Worm (Caenorhabditis elegans) whole organism, young adult: ENCODE measurements around the gene Y44A6D.1.
A peak's percentile ranks its signal among the peaks of the same experiment; 100 is the strongest.

Source experiments
- B0261.1 ChIP-seq: sonication (generic microtip); optimal IDR thresholded peaks from 2 replicates; lab custom pipeline; 2016; ENCODE audit warnings: mild to moderate bottlenecking, missing genetic modification characterization, moderate library complexity, missing compliant biosample characterization
- C06A6.2 ChIP-seq: fragments of 200-800 bp; sonication (Bioruptor generic); conservative IDR thresholded peaks from 2 replicates; pipeline ENCODE4 v1.3.6; 2022; ENCODE audit warnings: missing genetic modification characterization, missing compliant biosample characterization
- C17E4.6 ChIP-seq: fragments of 200-800 bp; sonication (Bioruptor generic); IDR thresholded peaks from 2 replicates; pipeline ENCODE4 v1.3.6; 2022; ENCODE audit warnings: missing genetic modification reagents, missing genetic modification characterization, missing compliant biosample characterization
- F22D6.2 ChIP-seq: sonication (generic microtip); optimal IDR thresholded peaks from 2 replicates; lab custom pipeline; 2016; ENCODE audit warnings: mild to moderate bottlenecking, missing genetic modification characterization, missing compliant biosample characterization
- F37B4.10 ChIP-seq: fragments of 200-800 bp; sonication (Bioruptor generic); IDR thresholded peaks from 2 replicates; pipeline ENCODE4 v1.3.6; 2022; ENCODE audit warnings: missing genetic modification characterization, missing compliant biosample characterization
- F52B5.7 ChIP-seq: sonication (generic microtip); optimal IDR thresholded peaks from 2 replicates; lab custom pipeline; 2016; ENCODE audit warnings: mild to moderate bottlenecking, missing genetic modification characterization, missing compliant biosample characterization
- K11D2.4 ChIP-seq: fragments of 200-800 bp; sonication (Bioruptor generic); IDR thresholded peaks from 2 replicates; pipeline ENCODE4 v1.3.6; 2022; ENCODE audit warnings: missing genetic modification reagents, missing genetic modification characterization, missing compliant biosample characterization
- T26A5.8 ChIP-seq: sonication (generic microtip); optimal IDR thresholded peaks from 2 replicates; lab custom pipeline; 2016; ENCODE audit warnings: missing genetic modification characterization, missing compliant biosample characterization
- Y67H2A.10 ChIP-seq: fragments of 200-800 bp; sonication (Bioruptor generic); conservative IDR thresholded peaks from 2 replicates; pipeline ENCODE4 v1.3.6; 2022; ENCODE audit warnings: missing genetic modification reagents, missing genetic modification characterization, missing compliant biosample characterization
- Y95B8A.8 ChIP-seq: fragments of 200-800 bp; sonication (Bioruptor generic); IDR thresholded peaks from 2 replicates; pipeline ENCODE4 v1.3.6; 2022; ENCODE audit warnings: missing genetic modification reagents, missing genetic modification characterization, missing compliant biosample characterization
- ZK185.1 ChIP-seq: sonication (generic microtip); optimal IDR thresholded peaks from 2 replicates; lab custom pipeline; 2016; ENCODE audit warnings: mild to moderate bottlenecking, missing genetic modification characterization, missing compliant biosample characterization; ENCODE audit not compliant: poor library complexity, severe bottlenecking
- ama-1 ChIP-seq, 3 experiments: fragments of 150-350 bp in 1 of 3; sonication (generic microtip) in 2 of 3; optimal IDR thresholded peaks; 2 replicates each; lab custom pipeline; 2014 to 2018; ENCODE audit warnings: missing biosample characterization in 2 of 3, missing genetic modification characterization in 2 of 3, missing genetic modification reagents in 2 of 3
- attf-5 ChIP-seq: fragments of 200-800 bp; sonication (Bioruptor generic); optimal IDR thresholded peaks from 2 replicates; lab custom pipeline; 2018; ENCODE audit warnings: mild to moderate bottlenecking, missing genetic modification characterization, missing compliant biosample characterization
- cebp-1 ChIP-seq, 2 experiments: fragments of 200-800 bp in 1 of 2; sonication (Bioruptor generic) in 1 of 2; sonication (generic microtip) in 1 of 2; IDR thresholded peaks in 1 of 2; optimal IDR thresholded peaks in 1 of 2; 2 replicates each; pipeline versions ENCODE4 v1.3.6 to Lab custom; 2017 to 2022; ENCODE audit warnings: missing compliant biosample characterization in 2 of 2, missing genetic modification characterization in 2 of 2, mild to moderate bottlenecking in 1 of 2, missing genetic modification reagents in 1 of 2, moderate library complexity in 1 of 2
- ceh-79 ChIP-seq: sonication (generic microtip); optimal IDR thresholded peaks from 2 replicates; lab custom pipeline; 2017; ENCODE audit warnings: mild to moderate bottlenecking, missing genetic modification characterization, missing compliant biosample characterization
- dox-1 ChIP-seq: fragments of 200-800 bp; sonication (Bioruptor generic); IDR thresholded peaks from 2 replicates; pipeline ENCODE4 v1.3.6; 2022; ENCODE audit warnings: missing genetic modification reagents, missing genetic modification characterization, missing compliant biosample characterization
- efl-1 ChIP-seq: fragments of 150-350 bp; optimal IDR thresholded peaks from 2 replicates; lab custom pipeline; 2014; ENCODE audit warnings: missing biosample characterization, missing genetic modification reagents, missing genetic modification characterization
- egl-18 ChIP-seq: fragments of 200-800 bp; sonication (Bioruptor generic); IDR thresholded peaks from 2 replicates; pipeline ENCODE4 v1.3.6; 2022; ENCODE audit warnings: missing genetic modification reagents, missing genetic modification characterization, missing compliant biosample characterization
- egl-44 ChIP-seq: fragments of 200-800 bp; sonication (Bioruptor generic); IDR thresholded peaks from 2 replicates; pipeline ENCODE4 v1.3.6; 2022; ENCODE audit warnings: missing genetic modification reagents, missing genetic modification characterization, missing compliant biosample characterization
- ekl-4 ChIP-seq: fragments of 200-800 bp; sonication (Bioruptor generic); IDR thresholded peaks from 2 replicates; pipeline ENCODE4 v1.3.6; 2022; ENCODE audit warnings: missing genetic modification reagents, missing genetic modification characterization, missing compliant biosample characterization
- hlh-26 ChIP-seq: fragments of 200-800 bp; sonication (Bioruptor generic); conservative IDR thresholded peaks from 2 replicates; pipeline ENCODE4 v1.3.6; 2022; ENCODE audit warnings: missing genetic modification reagents, missing genetic modification characterization, missing compliant biosample characterization
- hmg-1.2 ChIP-seq: fragments of 200-800 bp; sonication (Bioruptor generic); IDR thresholded peaks from 2 replicates; pipeline ENCODE4 v1.3.6; 2022; ENCODE audit warnings: missing genetic modification reagents, missing genetic modification characterization, missing compliant biosample characterization
- hmg-20 ChIP-seq: fragments of 200-800 bp; sonication (Bioruptor generic); IDR thresholded peaks from 2 replicates; pipeline ENCODE4 v1.3.6; 2022; ENCODE audit warnings: missing genetic modification reagents, missing genetic modification characterization, missing compliant biosample characterization
- hsf-1 ChIP-seq: fragments of 200-800 bp; sonication (Bioruptor generic); IDR thresholded peaks from 2 replicates; pipeline ENCODE4 v1.3.6; 2022; ENCODE audit warnings: missing genetic modification reagents, missing genetic modification characterization, missing compliant biosample characterization
- let-607 ChIP-seq, 2 experiments: fragments of 200-800 bp in 1 of 2; sonication (Bioruptor generic) in 1 of 2; sonication (generic microtip) in 1 of 2; optimal IDR thresholded peaks; 2 replicates each; lab custom pipeline; 2016 to 2018; ENCODE audit warnings: mild to moderate bottlenecking in 2 of 2, missing compliant biosample characterization in 2 of 2, missing genetic modification characterization in 2 of 2, moderate library complexity in 2 of 2, missing genotype in 1 of 2
- lin-26 ChIP-seq: fragments of 200-800 bp; sonication (Bioruptor generic); IDR thresholded peaks from 2 replicates; pipeline ENCODE4 v1.3.6; 2022; ENCODE audit warnings: missing genetic modification reagents, missing genetic modification characterization, missing compliant biosample characterization
- lin-40 ChIP-seq: sonication (generic microtip); optimal IDR thresholded peaks from 2 replicates; lab custom pipeline; 2016; ENCODE audit warnings: missing genetic modification characterization, mild to moderate bottlenecking, missing compliant biosample characterization, missing genotype, missing genetic modification reagents
- madf-10 ChIP-seq: sonication (generic microtip); optimal IDR thresholded peaks from 2 replicates; lab custom pipeline; 2016; ENCODE audit warnings: mild to moderate bottlenecking, missing genetic modification characterization, missing compliant biosample characterization
- madf-3 ChIP-seq: fragments of 200-800 bp; sonication (Bioruptor generic); IDR thresholded peaks from 2 replicates; pipeline ENCODE4 v1.3.6; 2022; ENCODE audit warnings: missing genetic modification reagents, missing genetic modification characterization, missing compliant biosample characterization
- mel-28 ChIP-seq: sonication (generic microtip); optimal IDR thresholded peaks from 2 replicates; lab custom pipeline; 2016; ENCODE audit warnings: borderline replicate concordance, mild to moderate bottlenecking, missing genetic modification characterization, missing compliant biosample characterization
- mes-4 ChIP-seq: sonication (generic microtip); optimal IDR thresholded peaks from 2 replicates; lab custom pipeline; 2016; ENCODE audit warnings: missing genotype, missing genetic modification characterization, missing compliant biosample characterization
- nfyb-1 ChIP-seq: fragments of 200-800 bp; sonication (Bioruptor generic); IDR thresholded peaks from 2 replicates; pipeline ENCODE4 v1.3.6; 2022; ENCODE audit warnings: missing genetic modification reagents, missing genetic modification characterization, missing compliant biosample characterization
- nhr-179 ChIP-seq: sonication (generic microtip); optimal IDR thresholded peaks from 2 replicates; lab custom pipeline; 2016; ENCODE audit warnings: mild to moderate bottlenecking, missing genetic modification characterization, missing compliant biosample characterization
- nhr-80 ChIP-seq: sonication (generic microtip); optimal IDR thresholded peaks from 2 replicates; lab custom pipeline; 2016; ENCODE audit warnings: missing genetic modification characterization, missing compliant biosample characterization
- nhr-90 ChIP-seq: sonication (generic microtip); optimal IDR thresholded peaks from 2 replicates; lab custom pipeline; 2016; ENCODE audit warnings: missing genotype, mild to moderate bottlenecking, missing genetic modification characterization, missing compliant biosample characterization
- pha-4 ChIP-seq: fragments of 150-350 bp; sonication (generic microtip); optimal IDR thresholded peaks from 2 replicates; lab custom pipeline; 2014; ENCODE audit warnings: missing biosample characterization, missing genetic modification reagents, missing genetic modification characterization
- rec-8 ChIP-seq, 2 experiments: sonication (generic microtip); optimal IDR thresholded peaks; 2 replicates each; lab custom pipeline; 2016; ENCODE audit warnings: mild to moderate bottlenecking in 2 of 2, missing genetic modification characterization in 2 of 2, missing genetic modification reagents in 2 of 2, missing genotype in 2 of 2, missing biosample characterization in 1 of 2, missing compliant biosample characterization in 1 of 2, moderate library complexity in 1 of 2
- unc-62 ChIP-seq: fragments of 150-350 bp; optimal IDR thresholded peaks from 2 replicates; lab custom pipeline; 2014; ENCODE audit warnings: missing biosample characterization, missing genetic modification reagents, missing genetic modification characterization
- zfh-2 ChIP-seq: fragments of 200-800 bp; sonication (Bioruptor generic); conservative IDR thresholded peaks from 2 replicates; pipeline ENCODE4 v1.3.6; 2022; ENCODE audit warnings: missing genetic modification reagents, missing genetic modification characterization, missing compliant biosample characterization
- zim-3 ChIP-seq: sonication (generic microtip); optimal IDR thresholded peaks from 2 replicates; lab custom pipeline; 2017; ENCODE audit warnings: mild to moderate bottlenecking, missing genetic modification characterization, moderate library complexity, missing compliant biosample characterization
- ztf-26 ChIP-seq: sonication (generic microtip); optimal IDR thresholded peaks from 2 replicates; lab custom pipeline; 2017; ENCODE audit warnings: missing genetic modification characterization, missing compliant biosample characterization

The Y44A6D.1 gene

DNA sequence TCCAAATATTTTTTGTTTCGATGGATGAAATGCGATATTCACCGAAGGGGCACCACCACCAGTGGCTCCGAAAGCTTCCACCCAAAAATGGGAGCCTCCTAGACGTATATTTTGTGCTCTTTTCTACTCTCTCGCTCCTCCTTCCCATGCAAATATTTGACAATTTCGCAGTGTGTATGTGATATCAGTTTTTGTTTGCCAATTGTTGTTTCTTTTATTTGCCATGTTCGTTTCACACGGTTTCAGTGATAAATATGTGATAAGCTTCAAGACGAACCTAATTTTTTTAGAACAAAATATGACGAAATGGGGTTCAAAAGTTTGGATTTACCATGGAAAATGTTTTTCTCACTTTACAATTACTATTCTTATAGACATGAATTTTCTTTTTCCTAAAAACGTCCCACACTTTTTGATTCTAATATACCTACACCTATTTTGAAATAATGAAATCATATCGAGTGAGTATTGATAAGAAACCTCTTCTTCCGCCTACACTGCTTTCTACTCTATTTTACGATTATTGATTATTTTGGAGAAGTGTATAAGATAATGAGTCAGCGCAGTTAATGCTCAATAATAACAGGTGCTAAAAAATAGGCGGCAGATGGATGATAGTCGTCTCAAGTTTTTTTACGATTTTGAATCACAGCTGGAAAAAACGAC lies 35.9 kb downstream of the Y44A6D.1 start:
- TF ChIP-seq efl-1 (GFP tag; lab: Kevin White, UChicago): no peak
- no peak for TF ChIP-seq rec-8 (tag; optimal IDR thresholded peaks at IDR 0.05; lab: Kevin White, UChicago)
- peak; percentile 70 for TF ChIP-seq pha-4
- no peak for TF ChIP-seq ceh-79
- TF ChIP-seq, all 124 proteins: peak for 1

DNA sequence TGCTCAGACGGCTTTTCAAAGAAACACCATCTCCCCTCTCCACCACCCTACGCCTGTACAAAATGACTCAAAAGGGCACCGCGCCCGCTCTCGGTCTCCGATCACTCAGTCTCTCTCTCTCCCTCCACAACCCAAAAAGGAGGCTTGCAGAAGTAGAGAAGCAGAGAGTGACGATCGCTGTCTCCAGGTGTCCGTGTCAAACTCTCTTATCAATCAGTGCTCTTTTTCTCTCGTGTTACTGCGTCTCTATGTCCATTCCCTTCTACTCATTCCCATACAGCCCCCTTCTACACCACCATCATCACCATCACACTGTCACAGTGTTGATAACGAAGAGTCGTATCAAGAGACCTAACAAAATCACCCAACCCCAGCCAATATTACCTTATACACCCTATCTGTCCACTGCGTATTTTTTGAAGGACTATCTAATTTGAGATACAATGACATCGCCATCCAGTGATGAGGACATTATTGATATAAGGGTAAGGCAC lies 37.2 kb downstream of the Y44A6D.1 start, which contains the start of gene pha-4:
TSS of gene pha-4 (plus strand) at position 444 of the 494 bp plus-strand sequence.
- no peak for TF ChIP-seq lin-40
- no peak for TF ChIP-seq madf-10
- 0 out of 2 replicates have a peak, but pooled peaks have one; percentile 16 for TF ChIP-seq egl-44 (GFP tag; lab: Robert Waterston, UW)
- TF ChIP-seq dox-1: peak; percentile 76
- TF ChIP-seq hlh-26: no peak
- TF ChIP-seq ceh-79: no peak
- TF ChIP-seq hsf-1 (GFP tag; lab: Robert Waterston, UW): no peak
- TF ChIP-seq hmg-1.2: peak; percentile 32; the same call in 1 of the 2 replicates
- no peak for TF ChIP-seq madf-3 (GFP tag; lab: Robert Waterston, UW)
- TF ChIP-seq hmg-20: 0 out of 2 replicates have a peak, but pooled peaks have one; percentile 19
- TF ChIP-seq nhr-90 (tag; lab: Kevin White, UChicago): no peak
- peak; percentile 68 for TF ChIP-seq zfh-2 (GFP tag; lab: Robert Waterston, UW)
- no peak for TF ChIP-seq F37B4.10 (GFP tag; lab: Robert Waterston, UW)
- no peak for TF ChIP-seq C06A6.2 (GFP tag; lab: Robert Waterston, UW)
- no peak for TF ChIP-seq ztf-26 (tag; lab: Kevin White, UChicago)
- TF ChIP-seq attf-5 (GFP tag; lab: Kevin White, UChicago): peak; percentile 15
- TF ChIP-seq nhr-80 (tag; lab: Kevin White, UChicago): peak; percentile 91
- no peak for TF ChIP-seq T26A5.8 (tag; lab: Kevin White, UChicago)
- no peak for TF ChIP-seq C17E4.6 (GFP tag; lab: Robert Waterston, UW)
- TF ChIP-seq cebp-1 (GFP tag; IDR thresholded peaks at IDR 0.05; lab: Robert Waterston, UW): no peak
- peak; percentile 0 for TF ChIP-seq cebp-1 (tag; optimal IDR thresholded peaks at IDR 0.05; lab: Kevin White, UChicago)
- 0 out of 2 replicates have a peak, but pooled peaks have one; percentile 33 for TF ChIP-seq K11D2.4 (GFP tag; lab: Robert Waterston, UW)
- no peak for TF ChIP-seq egl-18 (GFP tag; lab: Robert Waterston, UW)
- TF ChIP-seq let-607 (tag; optimal IDR thresholded peaks at IDR 0.05; lab: Kevin White, UChicago): peak in 1 of 2 experiments; percentile 18
- no peak for TF ChIP-seq zim-3 (tag; lab: Kevin White, UChicago)
- peak; percentile 82 for TF ChIP-seq pha-4
- no peak for TF ChIP-seq Y95B8A.8 (GFP tag; lab: Robert Waterston, UW)
- TF ChIP-seq, all 124 proteins: peak for 11

DNA sequence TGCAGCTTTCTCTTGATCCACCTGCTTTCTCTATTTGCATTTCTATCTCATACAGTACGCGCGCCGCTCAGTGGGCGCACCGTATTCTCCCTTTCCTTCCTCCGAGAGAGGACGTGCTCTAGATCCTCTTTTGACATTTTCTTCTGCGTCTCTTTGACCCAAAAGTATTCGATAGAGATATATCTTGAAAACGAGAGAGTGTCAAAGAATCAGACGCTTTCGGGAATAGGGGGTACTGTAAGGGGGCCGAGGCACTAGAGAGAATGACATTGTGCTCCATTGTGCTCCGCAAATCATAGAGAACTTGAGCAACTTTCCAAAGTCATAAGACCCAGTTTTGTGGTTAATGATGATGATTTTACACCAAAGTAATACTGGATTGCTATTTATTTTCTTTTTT lies 40.7 kb downstream of the Y44A6D.1 start:
- no peak for TF ChIP-seq ama-1 (optimal IDR thresholded peaks at IDR 0.05; lab: Kevin White, UChicago)
- no peak for TF ChIP-seq ama-1 (GFP tag; optimal IDR thresholded peaks at IDR 0.05; lab: Kevin White, UChicago)
- TF ChIP-seq pha-4: peak; percentile 93

DNA sequence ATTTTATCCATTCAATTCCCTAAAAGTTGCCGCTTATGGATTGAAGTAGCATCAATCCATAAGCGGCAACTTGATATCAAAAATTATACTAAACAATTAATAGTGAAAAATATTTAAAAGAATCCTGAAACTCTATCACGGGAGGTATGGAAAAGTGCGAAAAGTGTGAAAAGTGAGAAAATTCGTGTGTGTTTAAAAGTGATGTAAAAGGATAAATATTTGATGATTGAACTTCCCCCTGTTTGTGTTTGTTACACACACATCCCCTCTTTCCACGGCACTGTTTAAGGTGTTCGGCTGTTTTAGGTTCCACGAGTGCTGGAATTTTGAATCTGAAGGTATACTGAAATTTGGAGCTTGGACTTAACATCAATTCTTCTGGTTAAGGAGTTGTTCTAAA lies 41.9 kb downstream of the Y44A6D.1 start:
- peak; percentile 91 for TF ChIP-seq pha-4
- TF ChIP-seq F52B5.7 (tag; lab: Kevin White, UChicago): no peak

DNA sequence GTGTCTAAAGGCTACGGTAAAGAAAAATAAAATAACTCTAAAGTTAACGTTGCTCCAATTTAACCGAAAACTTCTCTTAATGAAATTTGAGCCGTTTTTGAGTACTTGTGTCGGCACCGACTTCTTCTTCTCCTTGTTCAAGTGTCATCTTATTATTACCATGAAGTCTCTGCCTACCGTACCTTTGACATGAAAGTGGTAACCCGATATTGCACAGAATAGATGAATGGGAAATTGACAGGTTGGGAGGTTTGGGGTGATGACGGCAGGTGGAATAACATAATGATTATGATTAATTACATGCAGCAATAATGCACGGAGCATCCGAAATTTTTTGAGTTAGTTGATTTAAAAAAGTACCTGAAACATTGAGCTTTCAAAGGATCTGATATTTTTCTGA lies 43.0 kb downstream of the Y44A6D.1 start:
- TF ChIP-seq nfyb-1 (GFP tag; lab: Robert Waterston, UW): no peak
- no peak for TF ChIP-seq B0261.1 (tag; lab: Kevin White, UChicago)
- no peak for TF ChIP-seq nhr-179 (tag; lab: Kevin White, UChicago)
- TF ChIP-seq unc-62: no peak
- no peak for TF ChIP-seq lin-26 (GFP tag; lab: Robert Waterston, UW)
- no peak for TF ChIP-seq rec-8 (tag; optimal IDR thresholded peaks at IDR 0.05; lab: Kevin White, UChicago)
- TF ChIP-seq mel-28: no peak
- TF ChIP-seq ZK185.1 (tag; lab: Kevin White, UChicago): no peak
- no peak for TF ChIP-seq Y67H2A.10 (GFP tag; lab: Robert Waterston, UW)
- no peak for TF ChIP-seq mes-4 (tag; lab: Kevin White, UChicago)
- no peak for TF ChIP-seq F22D6.2 (tag; lab: Kevin White, UChicago)
- no peak for TF ChIP-seq egl-44 (GFP tag; lab: Robert Waterston, UW)
- no peak for TF ChIP-seq ekl-4 (GFP tag; lab: Robert Waterston, UW)
